Worm (Caenorhabditis elegans) whole organism, mixed stage, embryonic: ENCODE data around the gene coh-4.
A peak's percentile ranks its signal among the peaks of the same experiment; 100 is the strongest.

Experiments
- blmp-1 ChIP-seq: fragments of 150-350 bp; optimal IDR thresholded peaks from 2 replicates; lab custom pipeline; 2014; ENCODE audit warnings: missing biosample characterization, missing genetic modification characterization
- ceh-39 ChIP-seq: fragments of 150-350 bp; optimal IDR thresholded peaks from 2 replicates; lab custom pipeline; 2014; ENCODE audit warnings: missing biosample characterization, missing genetic modification characterization
- ceh-83 ChIP-seq: fragments of 200-800 bp; sonication (Bioruptor generic); optimal IDR thresholded peaks from 2 replicates; lab custom pipeline; 2018; ENCODE audit warnings: mild to moderate bottlenecking, missing genetic modification characterization, missing compliant biosample characterization
- elt-3 ChIP-seq: fragments of 150-350 bp; optimal IDR thresholded peaks from 2 replicates; lab custom pipeline; 2014; ENCODE audit warnings: missing biosample characterization, missing genetic modification characterization
- flh-1 ChIP-seq: fragments of 200-800 bp; sonication (Bioruptor generic); optimal IDR thresholded peaks from 2 replicates; lab custom pipeline; 2018; ENCODE audit warnings: mild to moderate bottlenecking, missing genetic modification characterization, moderate library complexity, missing compliant biosample characterization
- nhr-12 ChIP-seq: fragments of 150-350 bp; optimal IDR thresholded peaks from 2 replicates; lab custom pipeline; 2014; ENCODE audit warnings: missing biosample characterization, missing genetic modification characterization
- nhr-237 ChIP-seq: fragments of 150-350 bp; optimal IDR thresholded peaks from 2 replicates; lab custom pipeline; 2014; ENCODE audit warnings: missing biosample characterization, missing genetic modification characterization
- nhr-76 ChIP-seq: sonication (generic microtip); optimal IDR thresholded peaks from 2 replicates; lab custom pipeline; 2017; ENCODE audit warnings: missing biosample characterization, missing genetic modification characterization
- pha-4 ChIP-seq: fragments of 150-350 bp; optimal IDR thresholded peaks from 2 replicates; lab custom pipeline; 2018; ENCODE audit warnings: missing biosample characterization, missing genetic modification reagents, missing genetic modification characterization
- snpc-4 ChIP-seq: fragments of 150-350 bp; optimal IDR thresholded peaks from 2 replicates; lab custom pipeline; 2014; ENCODE audit warnings: missing biosample characterization, missing genetic modification characterization
- unc-39 ChIP-seq: fragments of 150-350 bp; optimal IDR thresholded peaks from 2 replicates; lab custom pipeline; 2014; ENCODE audit warnings: missing biosample characterization, missing genetic modification characterization
- unc-62 ChIP-seq: fragments of 150-350 bp; optimal IDR thresholded peaks from 2 replicates; lab custom pipeline; 2014; ENCODE audit warnings: missing biosample characterization, missing genetic modification reagents, missing genetic modification characterization
- zip-8 ChIP-seq: fragments of 150-350 bp; optimal IDR thresholded peaks from 2 replicates; lab custom pipeline; 2014; ENCODE audit warnings: missing biosample characterization, missing genetic modification characterization
- ztf-11 ChIP-seq: fragments of 150-350 bp; optimal IDR thresholded peaks from 2 replicates; lab custom pipeline; 2014; ENCODE audit warnings: missing biosample characterization, missing genetic modification characterization

DNA sequence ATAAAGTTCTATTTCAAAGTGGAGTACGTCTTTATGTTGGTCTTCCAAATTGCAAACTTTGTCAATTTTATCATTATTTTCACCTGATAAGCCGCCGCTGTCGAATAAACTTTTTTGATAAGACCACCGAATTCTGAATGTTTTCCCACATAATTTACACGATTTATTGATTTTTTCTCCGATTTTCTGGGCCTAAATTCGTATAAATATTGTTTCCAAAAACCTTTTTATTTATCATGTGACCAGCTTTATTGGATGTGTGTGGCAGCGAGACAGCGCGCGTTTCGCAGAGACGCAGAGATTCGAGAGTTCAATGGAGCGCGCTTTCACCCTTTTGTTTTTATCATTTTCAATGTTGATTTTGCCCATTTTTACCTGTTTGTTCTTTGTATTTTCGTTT, 32.4 kb downstream of the coh-4 start:
- TF ChIP-seq zip-8 (tag; lab: Kevin White, UChicago) (no peak), flh-1 (no peak), ceh-39 (tag; lab: Kevin White, UChicago) (peak; percentile 32), nhr-237 (tag; lab: Kevin White, UChicago) (peak; percentile 9), nhr-76 (tag; lab: Kevin White, UChicago) (no peak), blmp-1 (tag; lab: Kevin White, UChicago) (no peak), unc-39 (no peak), pha-4 (no peak), ceh-83 (GFP tag; lab: Kevin White, UChicago) (no peak), ztf-11 (tag; lab: Kevin White, UChicago) (no peak), elt-3 (tag; lab: Kevin White, UChicago) (no peak), unc-62 (GFP tag; lab: Kevin White, UChicago) (no peak), nhr-12 (tag; lab: Kevin White, UChicago) (no peak), snpc-4 (tag; lab: Kevin White, UChicago) (no peak)
